Fruit fly (Drosophila melanogaster) whole organism, wandering third instar larva: ENCODE measurements around the gene Or9a.

Experiments used
- CG32264 ChIP-seq: fragments of 200-800 bp; sonication (Bioruptor generic); optimal IDR thresholded peaks from 2 replicates; lab custom pipeline; 2016; ENCODE audit warnings: missing biosample characterization, missing genetic modification characterization
- GATAd ChIP-seq: sonication (Bioruptor generic); optimal IDR thresholded peaks from 2 replicates; lab custom pipeline; 2016; ENCODE audit warnings: missing biosample characterization, missing genetic modification characterization
- HLH106 ChIP-seq: fragments of 200-800 bp; optimal IDR thresholded peaks from 3 replicates; lab custom pipeline; 2019; ENCODE audit warnings: missing biosample characterization, mild to moderate bottlenecking, missing genetic modification characterization, moderate library complexity
- Myc ChIP-seq: fragments of >200 bp; optimal IDR thresholded peaks from 2 replicates; lab custom pipeline; 2017
- br ChIP-seq: fragments of 200-800 bp; sonication (Bioruptor generic); optimal IDR thresholded peaks from 2 replicates; lab custom pipeline; 2016; ENCODE audit warnings: missing biosample characterization, missing genetic modification characterization
- lola ChIP-seq: fragments of >200 bp; optimal IDR thresholded peaks from 2 replicates; lab custom pipeline; 2017; ENCODE audit warnings: missing biosample characterization, missing genetic modification characterization
- rgr ChIP-seq: fragments of 200-800 bp; sonication (Bioruptor generic); optimal IDR thresholded peaks from 3 replicates; lab custom pipeline; 2016; ENCODE audit warnings: missing biosample characterization, mild to moderate bottlenecking, missing genetic modification characterization
- tai ChIP-seq: sonication (Bioruptor generic); optimal IDR thresholded peaks from 2 replicates; lab custom pipeline; 2016; ENCODE audit warnings: missing biosample characterization, missing genetic modification characterization

DNA sequence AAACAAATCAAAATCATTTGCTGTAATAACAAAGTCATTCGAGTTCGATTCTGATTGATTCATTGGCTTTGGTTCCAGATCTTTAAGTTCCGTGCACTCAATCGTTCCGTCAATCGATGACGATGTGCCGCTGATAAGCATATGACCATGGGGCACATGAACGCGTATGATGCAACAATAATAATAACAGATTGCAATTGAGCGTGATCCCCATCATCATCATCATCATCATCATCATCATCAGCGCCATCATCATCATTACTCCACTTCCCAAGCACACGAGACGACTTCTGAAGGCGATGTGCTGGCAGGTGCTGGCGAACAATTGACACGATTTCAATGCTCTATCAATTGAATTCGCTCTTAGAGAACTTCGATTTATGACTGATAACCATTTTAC, 36.8 kb upstream of the Or9a start:
- TF ChIP-seq lola (GFP tag; lab: Kevin White, UChicago) (no peak), GATAd (GFP tag; lab: Kevin White, UChicago) (no peak), Myc (lab: Kevin White, UChicago) (no peak), rgr (no peak), CG32264 (GFP tag; lab: Kevin White, UChicago) (no peak), HLH106 (tag; lab: Kevin White, UChicago) (no peak), tai (GFP tag; lab: Kevin White, UChicago) (no peak), br (no peak)
